Worm (Caenorhabditis elegans) whole organism, L1 larva: ENCODE results near the gene maoc-1.

Experiments used
- lin-13 ChIP-seq: fragments of 150-350 bp; optimal IDR thresholded peaks from 2 replicates; lab custom pipeline; 2014; ENCODE audit warnings: missing biosample characterization, missing genetic modification reagents, missing genetic modification characterization
- mdl-1 ChIP-seq, 2 experiments: fragments of 150-350 bp; optimal IDR thresholded peaks; 2 replicates each; lab custom pipeline; 2014 to 2017; ENCODE audit warnings: missing biosample characterization in 2 of 2, missing genetic modification characterization in 2 of 2, inconsistent platforms in 1 of 2
- mep-1 ChIP-seq: fragments of 150-350 bp; optimal IDR thresholded peaks from 2 replicates; lab custom pipeline; 2014; ENCODE audit warnings: missing biosample characterization, missing genetic modification characterization
- nhr-12 ChIP-seq: sonication (generic microtip); optimal IDR thresholded peaks from 2 replicates; lab custom pipeline; 2017; ENCODE audit warnings: missing biosample characterization, missing genetic modification characterization
- nhr-19 ChIP-seq: fragments of 200-800 bp; sonication (Bioruptor generic); conservative IDR thresholded peaks from 2 replicates; pipeline ENCODE4 v1.3.6; 2022; ENCODE audit warnings: missing genetic modification characterization, missing compliant biosample characterization
- unc-62 ChIP-seq: fragments of 150-350 bp; optimal IDR thresholded peaks from 2 replicates; lab custom pipeline; 2014; ENCODE audit warnings: missing biosample characterization, missing genetic modification reagents, missing genetic modification characterization

DNA sequence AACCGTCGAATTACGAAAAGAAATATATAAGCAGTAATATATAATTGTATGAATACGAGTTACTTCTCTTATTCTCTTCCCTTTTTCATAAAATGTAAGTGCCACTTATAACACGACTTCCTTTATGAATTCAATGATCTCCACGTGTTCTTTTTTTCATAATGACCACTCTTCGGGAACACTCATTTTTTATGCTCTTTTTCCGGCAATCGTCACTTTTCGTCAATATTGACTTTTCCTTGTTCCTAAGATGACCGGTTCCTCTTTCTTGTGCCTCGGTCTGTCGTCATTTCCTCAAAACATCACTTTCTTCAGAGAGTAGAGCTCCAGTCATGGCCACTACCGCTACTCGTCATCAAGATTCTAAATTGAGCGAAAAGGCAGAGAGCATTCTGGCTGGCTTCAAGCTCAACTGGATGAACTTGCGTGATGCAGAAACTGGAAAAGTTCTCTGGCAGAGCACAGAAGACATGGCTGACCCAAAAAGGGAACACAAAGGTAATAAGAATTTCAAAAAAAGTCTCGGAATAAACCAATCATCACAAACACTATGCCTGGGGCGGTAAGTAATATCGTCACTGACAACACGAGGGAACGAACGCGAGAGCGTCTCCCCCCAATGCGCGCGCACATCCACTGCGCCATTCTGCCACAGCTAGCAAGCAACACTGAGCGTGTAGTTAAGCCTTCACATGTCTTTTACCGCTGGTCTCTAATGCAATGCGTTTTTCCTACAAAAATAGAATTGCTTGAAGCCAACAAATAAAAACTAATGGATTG is 12.4 kb upstream of the maoc-1 start, which contains the start of gene pdl-1:
- peak in 1 of 2 experiments; percentile 79 for TF ChIP-seq mdl-1 (tag; optimal IDR thresholded peaks at IDR 0.05; lab: Kevin White, UChicago)
- peak; percentile 27 for TF ChIP-seq lin-13 (GFP tag; lab: Kevin White, UChicago)
- no peak for TF ChIP-seq nhr-12
- TF ChIP-seq unc-62 (GFP tag; lab: Kevin White, UChicago): no peak
- peak; percentile 73 for TF ChIP-seq nhr-19 (GFP tag; lab: Robert Waterston, UW)
- TF ChIP-seq mep-1 (tag; lab: Kevin White, UChicago): peak; percentile 77
